Worm (Caenorhabditis elegans) whole organism, L1 larva: ENCODE results near the gene dhs-6.

Source experiments
- C16A3.4 ChIP-seq: fragments of 150-350 bp; optimal IDR thresholded peaks from 2 replicates; lab custom pipeline; 2014; ENCODE audit warnings: missing biosample characterization, missing genetic modification characterization
- F16B12.6 ChIP-seq: fragments of 150-350 bp; optimal IDR thresholded peaks from 2 replicates; lab custom pipeline; 2014; ENCODE audit warnings: missing biosample characterization, missing genetic modification characterization
- aha-1 ChIP-seq: fragments of 150-350 bp; optimal IDR thresholded peaks from 2 replicates; lab custom pipeline; 2014; ENCODE audit warnings: missing biosample characterization, missing genetic modification characterization
- ama-1 ChIP-seq: fragments of 150-350 bp; optimal IDR thresholded peaks from 2 replicates; lab custom pipeline; 2014
- blmp-1 ChIP-seq: fragments of 150-350 bp; optimal IDR thresholded peaks from 2 replicates; lab custom pipeline; 2014; ENCODE audit warnings: missing biosample characterization, missing genetic modification characterization
- ceh-82 ChIP-seq, 3 experiments: fragments of 150-350 bp in 1 of 3; sonication (generic microtip) in 2 of 3; optimal IDR thresholded peaks; 2 replicates each; lab custom pipeline; 2014 to 2017; ENCODE audit warnings: missing biosample characterization in 3 of 3, missing genetic modification characterization in 3 of 3
- dpl-1 ChIP-seq, 3 experiments: fragments of 150-350 bp in 2 of 3; sonication (generic microtip) in 1 of 3; optimal IDR thresholded peaks; 2 replicates each; lab custom pipeline; 2014 to 2017; ENCODE audit warnings: missing biosample characterization in 3 of 3, missing genetic modification characterization in 3 of 3, missing genetic modification reagents in 3 of 3
- efl-1 ChIP-seq, 4 experiments: fragments of 150-350 bp; optimal IDR thresholded peaks in 3 of 4; peaks in 1 of 4; 1 replicate in 1 of 4; 2 replicates in 3 of 4; lab custom pipeline; 2014; ENCODE audit warnings: missing biosample characterization in 2 of 4, missing genetic modification characterization in 2 of 4, missing genetic modification reagents in 2 of 4
- efl-3 ChIP-seq: fragments of 200-800 bp; sonication (Bioruptor generic); optimal IDR thresholded peaks from 2 replicates; lab custom pipeline; 2018; ENCODE audit warnings: mild to moderate bottlenecking, missing genetic modification characterization, missing compliant biosample characterization
- egl-27 ChIP-seq, 2 experiments: fragments of 150-350 bp in 1 of 2; sonication (generic microtip); optimal IDR thresholded peaks; 3 replicates each; lab custom pipeline; 2017 to 2018; ENCODE audit warnings: missing biosample characterization in 2 of 2, missing genetic modification characterization in 2 of 2, missing genetic modification reagents in 2 of 2
- elt-2 ChIP-seq: sonication (generic microtip); optimal IDR thresholded peaks from 2 replicates; lab custom pipeline; 2016; ENCODE audit warnings: missing genetic modification characterization, mild to moderate bottlenecking, inconsistent platforms, missing compliant biosample characterization, missing genetic modification reagents
- elt-3 ChIP-seq, 6 experiments: fragments of 150-350 bp in 1 of 6; sonication (generic microtip); optimal IDR thresholded peaks; 2 replicates each; lab custom pipeline; 2017 to 2018; ENCODE audit warnings: missing biosample characterization in 6 of 6, missing genetic modification characterization in 6 of 6, inconsistent platforms in 1 of 6
- ets-5 ChIP-seq: fragments of 200-800 bp; sonication (Bioruptor generic); IDR thresholded peaks from 2 replicates; pipeline ENCODE4 v1.3.6; 2022; ENCODE audit warnings: missing genetic modification characterization, missing compliant biosample characterization
- fkh-8 ChIP-seq: sonication (generic microtip); optimal IDR thresholded peaks from 2 replicates; lab custom pipeline; 2016; ENCODE audit warnings: mild to moderate bottlenecking, missing genetic modification characterization, missing compliant biosample characterization
- grh-1 ChIP-seq: fragments of 200-800 bp; sonication (Bioruptor generic); IDR thresholded peaks from 2 replicates; pipeline ENCODE4 v1.3.6; 2022; ENCODE audit warnings: missing genetic modification reagents, missing genetic modification characterization, missing compliant biosample characterization
- hlh-4 ChIP-seq: sonication (generic microtip); optimal IDR thresholded peaks from 2 replicates; lab custom pipeline; 2016; ENCODE audit warnings: mild to moderate bottlenecking, missing genetic modification characterization, missing compliant biosample characterization
- hpl-2 ChIP-seq: fragments of 150-350 bp; optimal IDR thresholded peaks from 2 replicates; lab custom pipeline; 2014; ENCODE audit warnings: missing biosample characterization, missing genetic modification reagents, missing genetic modification characterization
- irx-1 ChIP-seq: sonication (generic microtip); optimal IDR thresholded peaks from 2 replicates; lab custom pipeline; 2016; ENCODE audit warnings: missing genetic modification characterization, missing compliant biosample characterization
- isw-1 ChIP-seq: fragments of 200-800 bp; sonication (Bioruptor generic); IDR thresholded peaks from 2 replicates; pipeline ENCODE4 v1.3.6; 2022; ENCODE audit warnings: missing genetic modification characterization, missing compliant biosample characterization
- lin-14 ChIP-seq: fragments of 200-800 bp; sonication (Bioruptor generic); optimal IDR thresholded peaks from 2 replicates; lab custom pipeline; 2018; ENCODE audit warnings: mild to moderate bottlenecking, missing genetic modification characterization, moderate library complexity, missing compliant biosample characterization
- lin-15B ChIP-seq: fragments of 150-350 bp; sonication (generic microtip); optimal IDR thresholded peaks from 3 replicates; lab custom pipeline; 2014; ENCODE audit warnings: missing biosample characterization, missing genetic modification characterization
- lir-3 ChIP-seq: sonication (generic microtip); optimal IDR thresholded peaks from 2 replicates; lab custom pipeline; 2016; ENCODE audit warnings: mild to moderate bottlenecking, missing genetic modification characterization, moderate library complexity, missing compliant biosample characterization; ENCODE audit not compliant: poor library complexity
- lsy-2 ChIP-seq, 2 experiments: fragments of 150-350 bp; optimal IDR thresholded peaks; 2 replicates each; lab custom pipeline; 2014; ENCODE audit warnings: missing biosample characterization in 2 of 2, missing genetic modification characterization in 2 of 2
- mdl-1 ChIP-seq, 2 experiments: fragments of 150-350 bp; optimal IDR thresholded peaks; 2 replicates each; lab custom pipeline; 2014 to 2017; ENCODE audit warnings: missing biosample characterization in 2 of 2, missing genetic modification characterization in 2 of 2, inconsistent platforms in 1 of 2
- nhr-20 ChIP-seq: sonication (generic microtip); optimal IDR thresholded peaks from 2 replicates; lab custom pipeline; 2016; ENCODE audit warnings: mild to moderate bottlenecking, missing genetic modification characterization, missing compliant biosample characterization
- nhr-28 ChIP-seq: fragments of 150-350 bp; optimal IDR thresholded peaks from 2 replicates; lab custom pipeline; 2014; ENCODE audit warnings: missing biosample characterization, missing genetic modification characterization
- nhr-47 ChIP-seq: sonication (generic microtip); optimal IDR thresholded peaks from 2 replicates; lab custom pipeline; 2016; ENCODE audit warnings: mild to moderate bottlenecking, missing genetic modification characterization, moderate library complexity, missing compliant biosample characterization
- nhr-71 ChIP-seq: sonication (generic microtip); optimal IDR thresholded peaks from 2 replicates; lab custom pipeline; 2016; ENCODE audit warnings: mild to moderate bottlenecking, missing genetic modification characterization, moderate library complexity, missing compliant biosample characterization
- nhr-76 ChIP-seq: sonication (generic microtip); optimal IDR thresholded peaks from 2 replicates; lab custom pipeline; 2017; ENCODE audit warnings: missing biosample characterization, missing genetic modification characterization
- nhr-77 ChIP-seq: fragments of 150-350 bp; optimal IDR thresholded peaks from 2 replicates; lab custom pipeline; 2014; ENCODE audit warnings: missing biosample characterization, missing genetic modification characterization
- nhr-85 ChIP-seq: sonication (generic microtip); peaks from one replicate; lab custom pipeline; 2016; ENCODE audit warnings: missing genetic modification characterization, inconsistent platforms, missing compliant biosample characterization
- nhr-90 ChIP-seq: sonication (generic microtip); optimal IDR thresholded peaks from 2 replicates; lab custom pipeline; 2016; ENCODE audit warnings: mild to moderate bottlenecking, missing genetic modification characterization, missing compliant biosample characterization; ENCODE audit not compliant: poor library complexity
- pqm-1 ChIP-seq: sonication (generic microtip); optimal IDR thresholded peaks from 3 replicates; lab custom pipeline; 2017; ENCODE audit warnings: missing biosample characterization, missing genetic modification characterization
- snpc-4 ChIP-seq: fragments of 150-350 bp; optimal IDR thresholded peaks from 2 replicates; lab custom pipeline; 2014; ENCODE audit warnings: missing biosample characterization, missing genetic modification characterization
- snu-23 ChIP-seq: sonication (generic microtip); optimal IDR thresholded peaks from 2 replicates; lab custom pipeline; 2016; ENCODE audit warnings: missing genetic modification characterization, missing compliant biosample characterization
- sup-37 ChIP-seq: fragments of 200-800 bp; sonication (Bioruptor generic); optimal IDR thresholded peaks from 2 replicates; lab custom pipeline; 2018; ENCODE audit warnings: mild to moderate bottlenecking, missing genetic modification characterization, missing compliant biosample characterization
- swsn-7 ChIP-seq: sonication (generic microtip); optimal IDR thresholded peaks from 2 replicates; lab custom pipeline; 2016; ENCODE audit warnings: missing genetic modification characterization, missing compliant biosample characterization
- tbx-2 ChIP-seq: sonication (generic microtip); optimal IDR thresholded peaks from 2 replicates; lab custom pipeline; 2016; ENCODE audit warnings: missing genetic modification characterization, missing compliant biosample characterization
- tlp-1 ChIP-seq: fragments of 150-350 bp; optimal IDR thresholded peaks from 2 replicates; lab custom pipeline; 2014; ENCODE audit warnings: missing biosample characterization, missing genetic modification characterization
- unc-30 ChIP-seq: sonication (generic microtip); optimal IDR thresholded peaks from 2 replicates; lab custom pipeline; 2017; ENCODE audit warnings: missing biosample characterization, missing genetic modification characterization
- unc-62 ChIP-seq: fragments of 150-350 bp; optimal IDR thresholded peaks from 2 replicates; lab custom pipeline; 2014; ENCODE audit warnings: missing biosample characterization, missing genetic modification reagents, missing genetic modification characterization
- unc-86 ChIP-seq: sonication (generic microtip); optimal IDR thresholded peaks from 2 replicates; lab custom pipeline; 2016; ENCODE audit warnings: missing genetic modification characterization, missing compliant biosample characterization
- unc-98 ChIP-seq: fragments of 200-800 bp; sonication (Bioruptor generic); IDR thresholded peaks from 2 replicates; pipeline ENCODE4 v1.3.6; 2022; ENCODE audit warnings: missing genetic modification characterization, missing compliant biosample characterization
- vab-15 ChIP-seq: sonication (generic microtip); optimal IDR thresholded peaks from 2 replicates; lab custom pipeline; 2017; ENCODE audit warnings: missing genotype, mild to moderate bottlenecking, missing genetic modification characterization, missing compliant biosample characterization
- xbp-1 ChIP-seq: sonication (generic microtip); optimal IDR thresholded peaks from 2 replicates; lab custom pipeline; 2016; ENCODE audit warnings: missing genetic modification characterization, missing compliant biosample characterization
- zip-4 ChIP-seq: fragments of 200-800 bp; sonication (Bioruptor generic); optimal IDR thresholded peaks from 2 replicates; lab custom pipeline; 2018; ENCODE audit warnings: mild to moderate bottlenecking, missing genetic modification characterization, moderate library complexity, missing compliant biosample characterization

dhs-6 gene

DNA sequence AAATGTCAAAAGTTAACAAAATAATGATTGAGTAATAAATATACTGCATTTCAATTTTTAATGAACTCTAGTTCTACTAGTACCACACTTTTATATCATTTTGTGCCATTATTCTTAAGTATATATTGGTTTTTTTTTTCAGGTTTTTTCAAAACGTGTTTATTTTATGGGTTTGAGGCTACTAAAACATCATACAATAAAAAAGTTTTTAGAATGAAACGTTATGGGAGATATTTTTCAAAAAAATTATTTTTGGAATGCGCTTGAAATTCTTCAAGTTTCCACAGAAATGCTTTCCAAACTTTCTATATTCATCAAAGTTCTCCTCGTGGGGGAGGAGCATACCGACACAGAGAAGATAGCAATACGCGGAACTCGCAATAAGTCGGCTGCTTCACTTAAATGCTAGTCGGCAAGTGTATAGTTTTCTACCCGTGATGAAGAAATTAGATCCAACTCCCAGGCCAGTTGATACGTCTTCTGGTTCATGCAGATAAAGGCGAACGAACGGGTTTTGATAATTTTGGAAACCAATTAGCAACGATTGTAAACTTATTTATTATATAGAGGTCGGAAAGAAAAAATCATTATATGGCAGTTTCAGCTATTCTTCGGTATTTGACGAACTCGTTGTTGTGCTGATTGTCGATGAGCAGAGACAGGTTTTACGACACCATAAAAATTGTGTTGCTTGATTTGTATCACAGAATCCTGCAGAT is 19.6 kb downstream of the dhs-6 start, which contains the start of gene C17G10.10 (continued):
- TF ChIP-seq tlp-1 (tag; lab: Kevin White, UChicago) (no peak), grh-1 (GFP tag; lab: Robert Waterston, UW) (peak; percentile 72)

ce11 chrII:5596247-5596646 is 22.9 kb downstream of the dhs-6 start, which contains the start of gene C17G10.1:
Gene C17G10.1, plus strand, starts transcription at chrII:5596547.
- no peak for TF ChIP-seq mdl-1 (tag; optimal IDR thresholded peaks at IDR 0.05; lab: Kevin White, UChicago)
- TF ChIP-seq nhr-28 (tag; lab: Kevin White, UChicago): no peak
- TF ChIP-seq isw-1 (GFP tag; lab: Robert Waterston, UW): no peak
- TF ChIP-seq lsy-2 (tag; optimal IDR thresholded peaks at IDR 0.05; lab: Kevin White, UChicago): no peak
- no peak for TF ChIP-seq hlh-4 (tag; lab: Kevin White, UChicago)
- no peak for TF ChIP-seq snpc-4 (tag; lab: Kevin White, UChicago)

DNA sequence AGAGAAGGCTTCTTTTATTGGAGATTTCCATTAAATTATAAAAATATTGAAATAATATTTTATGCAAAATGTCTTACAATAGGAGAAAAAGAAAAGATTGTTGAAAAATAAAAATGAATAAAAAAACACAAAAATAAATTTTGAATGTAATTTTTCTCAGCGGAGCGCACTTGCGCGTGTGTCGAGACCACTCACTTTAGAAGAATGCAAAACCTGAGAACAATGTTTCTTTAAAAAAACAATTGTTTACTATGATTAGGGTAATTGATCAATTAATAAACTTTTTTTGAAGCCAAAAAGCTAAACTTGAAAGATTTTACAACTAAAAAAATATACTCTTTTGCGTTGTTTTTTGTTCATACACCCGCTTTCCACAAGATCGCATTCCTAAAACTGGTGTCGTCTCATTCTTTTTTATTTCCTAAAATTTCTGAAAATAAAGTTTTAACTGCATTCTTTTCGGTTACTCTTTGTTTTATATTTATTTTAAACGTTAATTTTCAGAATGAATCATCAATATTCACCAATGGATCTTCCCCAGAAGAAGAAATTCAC is 24.8 kb downstream of the dhs-6 start, which contains the start of gene ttc-4:
Gene ttc-4, plus strand, starts transcription at position 505 of the 555 bp plus-strand sequence.
- TF ChIP-seq F16B12.6 (tag; lab: Kevin White, UChicago) (peak; percentile 12), fkh-8 (tag; lab: Kevin White, UChicago) (peak; percentile 45), zip-4 (no peak), ama-1 (lab: Kevin White, UChicago) (no peak), efl-3 (GFP tag; lab: Kevin White, UChicago) (no peak), nhr-77 (peak; percentile 34), egl-27 (tag; optimal IDR thresholded peaks at IDR 0.05; lab: Kevin White, UChicago) (no peak), sup-37 (GFP tag; lab: Kevin White, UChicago) (no peak), nhr-71 (tag; lab: Kevin White, UChicago) (peak; percentile 61), aha-1 (no peak), unc-86 (tag; lab: Kevin White, UChicago) (no peak), ceh-82 (tag; optimal IDR thresholded peaks at IDR 0.05; lab: Kevin White, UChicago) (peak in 2 of 3 experiments; percentile 1), C16A3.4 (peak; percentile 76), dpl-1 (GFP tag; optimal IDR thresholded peaks at IDR 0.05; lab: Kevin White, UChicago) (peak; percentile 11 to 67 (median 41)), ets-5 (no peak), hpl-2 (GFP tag; lab: Kevin White, UChicago) (no peak), grh-1 (GFP tag; lab: Robert Waterston, UW) (no peak), nhr-90 (peak; percentile 26), efl-1 (optimal IDR thresholded peaks at IDR 0.05; lab: Kevin White, UChicago) (peak; percentile 50 to 59), efl-1 (GFP tag; optimal IDR thresholded peaks at IDR 0.05 in 1 of 2; lab: Kevin White, UChicago) (peak; percentile 1 to 58), xbp-1 (tag; lab: Kevin White, UChicago) (peak; percentile 33), nhr-76 (tag; lab: Kevin White, UChicago) (no peak), nhr-28 (tag; lab: Kevin White, UChicago) (no peak), unc-30 (no peak), irx-1 (tag; lab: Kevin White, UChicago) (peak; percentile 17), lsy-2 (tag; optimal IDR thresholded peaks at IDR 0.05; lab: Kevin White, UChicago) (peak; percentile 5 to 82), nhr-47 (tag; lab: Kevin White, UChicago) (peak; percentile 43), tbx-2 (tag; lab: Kevin White, UChicago) (peak; percentile 23), lir-3 (tag; lab: Kevin White, UChicago) (peak; percentile 63), lin-14 (GFP tag; lab: Kevin White, UChicago) (peak; percentile 51), isw-1 (GFP tag; lab: Robert Waterston, UW) (peak; percentile 28; the same call in 1 of the 2 replicates), blmp-1 (tag; lab: Kevin White, UChicago) (peak; percentile 28), snu-23 (peak; percentile 49), pqm-1 (tag; lab: Kevin White, UChicago) (no peak), nhr-85 (tag; lab: Kevin White, UChicago) (peak; percentile 69), elt-2 (tag; lab: Kevin White, UChicago) (peak; percentile 8), elt-3 (tag; optimal IDR thresholded peaks at IDR 0.05; lab: Kevin White, UChicago) (peak in 1 of 6 experiments; percentile 21), lin-15B (tag; lab: Kevin White, UChicago) (peak; percentile 48), unc-62 (GFP tag; lab: Kevin White, UChicago) (no peak), unc-98 (no peak), vab-15 (tag; lab: Kevin White, UChicago) (no peak), nhr-20 (tag; lab: Kevin White, UChicago) (peak; percentile 43), swsn-7 (tag; lab: Kevin White, UChicago) (no peak)
